Worm (Caenorhabditis elegans) whole organism, late embryonic: ENCODE measurements around the gene pmp-2.

Source experiments
- Y22D7AL.16 ChIP-seq: sonication (generic microtip); optimal IDR thresholded peaks from 2 replicates; lab custom pipeline; 2016; ENCODE audit warnings: missing genetic modification characterization, missing compliant biosample characterization
- ceh-48 ChIP-seq: sonication (generic microtip); optimal IDR thresholded peaks from 2 replicates; lab custom pipeline; 2016; ENCODE audit warnings: missing genetic modification characterization, inconsistent platforms, missing compliant biosample characterization
- ceh-6 ChIP-seq: fragments of 200-800 bp; sonication (Bioruptor generic); optimal IDR thresholded peaks from 2 replicates; lab custom pipeline; 2018; ENCODE audit warnings: mild to moderate bottlenecking, missing genetic modification characterization, missing compliant biosample characterization
- dmd-4 ChIP-seq: sonication (generic microtip); optimal IDR thresholded peaks from 2 replicates; lab custom pipeline; 2016; ENCODE audit warnings: borderline replicate concordance, missing genetic modification characterization, missing compliant biosample characterization
- fkh-10 ChIP-seq: fragments of 150-350 bp; optimal IDR thresholded peaks from 2 replicates; lab custom pipeline; 2014; ENCODE audit warnings: missing biosample characterization, missing genetic modification reagents, missing genetic modification characterization
- hlh-30 ChIP-seq: sonication (generic microtip); optimal IDR thresholded peaks from 2 replicates; lab custom pipeline; 2017; ENCODE audit warnings: antibody characterized with exemption, missing genetic modification characterization, missing compliant biosample characterization; ENCODE audit not compliant: insufficient read depth
- pha-2 ChIP-seq: sonication (generic microtip); optimal IDR thresholded peaks from 2 replicates; lab custom pipeline; 2017; ENCODE audit warnings: mild to moderate bottlenecking, missing genetic modification characterization, missing compliant biosample characterization
- pqm-1 ChIP-seq: sonication (generic microtip); optimal IDR thresholded peaks from 2 replicates; lab custom pipeline; 2016; ENCODE audit warnings: missing genetic modification characterization, missing compliant biosample characterization
- sox-4 ChIP-seq: sonication (generic microtip); optimal IDR thresholded peaks from 2 replicates; lab custom pipeline; 2017; ENCODE audit warnings: mild to moderate bottlenecking, missing genetic modification characterization, inconsistent platforms, missing compliant biosample characterization
- syd-9 ChIP-seq: sonication (generic microtip); optimal IDR thresholded peaks from 2 replicates; lab custom pipeline; 2016; ENCODE audit warnings: mild to moderate bottlenecking, missing genetic modification characterization, moderate library complexity, missing compliant biosample characterization
- tbx-7 ChIP-seq: sonication (generic microtip); optimal IDR thresholded peaks from 2 replicates; lab custom pipeline; 2016; ENCODE audit warnings: missing genotype, missing genetic modification characterization, missing compliant biosample characterization
- unc-3 ChIP-seq, 2 experiments: fragments of 200-800 bp in 1 of 2; sonication (Bioruptor generic) in 1 of 2; sonication (generic microtip) in 1 of 2; conservative IDR thresholded peaks in 1 of 2; optimal IDR thresholded peaks in 1 of 2; 2 replicates each; pipeline versions ENCODE4 v1.3.6 to Lab custom; 2016 to 2022; ENCODE audit warnings: missing compliant biosample characterization in 2 of 2, missing genetic modification characterization in 2 of 2, missing genetic modification reagents in 1 of 2
- ztf-16 ChIP-seq: sonication (generic microtip); optimal IDR thresholded peaks from 2 replicates; lab custom pipeline; 2017; ENCODE audit warnings: missing genetic modification characterization, missing compliant biosample characterization

DNA sequence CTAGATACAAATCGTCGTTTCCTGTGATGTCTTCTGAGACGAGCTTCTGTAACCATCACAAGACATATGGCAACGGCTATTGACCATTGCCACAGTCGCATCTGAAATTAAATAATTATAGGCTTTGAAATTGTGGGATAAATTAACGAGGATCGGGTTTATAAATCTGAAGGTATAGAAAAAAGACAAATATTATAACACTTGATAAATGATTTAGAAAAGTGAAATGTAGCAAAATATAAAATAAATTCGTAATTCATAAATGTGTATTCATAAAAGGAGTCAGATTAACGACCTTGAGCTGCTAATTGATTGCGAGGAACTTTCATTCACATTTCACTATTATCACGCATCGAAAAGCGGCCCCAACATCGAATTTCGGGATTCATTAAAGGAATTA is 24.0 kb downstream of the pmp-2 start, which contains the start of gene aff-1:
- TF ChIP-seq fkh-10 (GFP tag; lab: Kevin White, UChicago) (no peak), Y22D7AL.16 (tag; lab: Kevin White, UChicago) (no peak), tbx-7 (tag; lab: Kevin White, UChicago) (no peak), pha-2 (tag; lab: Kevin White, UChicago) (no peak), ceh-6 (no peak), sox-4 (no peak), unc-3 (GFP tag; conservative IDR thresholded peaks at IDR 0.05; lab: Robert Waterston, UW) (no peak), unc-3 (tag; optimal IDR thresholded peaks at IDR 0.05; lab: Kevin White, UChicago) (no peak), pqm-1 (tag; lab: Kevin White, UChicago) (no peak), dmd-4 (tag; lab: Kevin White, UChicago) (no peak), ztf-16 (tag; lab: Kevin White, UChicago) (no peak), syd-9 (tag; lab: Kevin White, UChicago) (no peak), ceh-48 (tag; lab: Kevin White, UChicago) (no peak), hlh-30 (tag; lab: Kevin White, UChicago) (no peak)
